Worm (Caenorhabditis elegans): ENCODE data around the gene pfd-5.

pfd-5 gene

DNA sequence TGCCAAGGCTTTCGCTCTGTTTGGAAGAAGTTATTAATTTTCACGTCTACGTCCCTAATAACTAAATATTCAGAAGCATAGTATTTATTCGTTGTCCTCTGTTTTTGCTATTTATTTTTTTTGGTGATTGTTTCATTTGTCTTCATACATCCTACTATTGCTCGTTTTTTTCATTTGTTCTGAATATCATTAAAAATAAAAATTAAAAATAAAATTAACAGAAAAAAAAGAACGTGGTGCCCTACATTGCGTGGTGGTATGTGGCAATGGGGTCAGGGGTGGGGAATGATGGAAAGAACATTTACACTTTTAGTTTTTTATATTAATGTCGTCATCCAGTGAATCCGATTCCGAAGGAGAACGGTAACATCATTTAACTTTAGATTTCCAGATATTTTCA lies 42.4 kb upstream of the pfd-5 start, which contains the start of gene ztf-31:
Gene ztf-31 (plus strand): TSS at position 301 of the 400 bp plus-strand sequence.
- TF ChIP-seq lin-38 (GFP tag; IDR thresholded peaks at IDR 0.05): no peak
- TF ChIP-seq lin-15B (tag; optimal IDR thresholded peaks at IDR 0.05): no peak
- no peak for TF ChIP-seq nhr-6 (tag; optimal IDR thresholded peaks at IDR 0.05)
- no peak for TF ChIP-seq Y105C5A.15 (GFP tag; IDR thresholded peaks at IDR 0.05)
- TF ChIP-seq nhr-42 (GFP tag; IDR thresholded peaks at IDR 0.05): no peak

DNA sequence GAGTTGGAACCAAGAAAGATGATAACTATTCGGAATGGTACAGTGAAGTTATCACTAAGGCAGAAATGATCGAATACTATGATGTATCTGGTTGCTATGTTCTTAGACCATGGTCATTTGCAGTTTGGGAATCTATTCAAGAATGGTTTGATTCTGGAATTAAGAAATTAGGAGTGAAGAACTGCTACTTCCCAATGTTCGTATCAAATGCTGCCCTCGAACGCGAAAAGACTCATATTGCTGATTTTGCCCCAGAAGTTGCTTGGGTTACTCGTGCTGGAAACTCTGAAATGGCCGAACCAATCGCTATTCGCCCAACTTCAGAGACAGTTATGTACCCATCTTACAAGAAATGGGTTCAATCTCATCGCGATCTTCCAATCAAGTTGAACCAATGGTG lies 40.7 kb upstream of the pfd-5 start:
- TF ChIP-seq nhr-28 (tag; optimal IDR thresholded peaks at IDR 0.05): no peak
- peak in 1 of 2 experiments; percentile 90 for TF ChIP-seq unc-62 (GFP tag; optimal IDR thresholded peaks at IDR 0.05 in 1 of 2)
- no peak for TF ChIP-seq unc-62 (tag; optimal IDR thresholded peaks at IDR 0.05)

DNA sequence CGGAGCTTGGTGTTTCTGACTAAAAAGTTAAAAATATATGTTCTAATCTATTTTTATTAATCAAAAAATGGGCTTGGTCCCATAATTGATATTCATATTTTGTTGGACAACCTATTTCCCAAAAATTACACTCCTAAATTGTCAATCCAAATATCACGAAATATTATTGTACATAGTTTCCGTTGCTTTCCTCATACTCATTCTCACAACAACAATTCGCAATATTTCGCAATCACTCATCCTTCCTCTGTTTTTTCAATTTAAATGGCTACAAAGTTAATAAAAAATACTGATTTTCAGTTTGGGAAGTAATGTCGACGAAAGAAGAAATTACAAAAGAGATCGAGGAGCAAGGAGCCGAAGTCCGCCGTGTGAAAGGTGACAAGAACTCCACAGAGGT lies 40.0 kb upstream of the pfd-5 start, which contains the start of gene pars-1:
Gene pars-1 (plus strand): TSS at position 301 of the 400 bp plus-strand sequence.
- TF ChIP-seq spr-3 (GFP tag; optimal IDR thresholded peaks at IDR 0.05) (no peak), egl-27 (tag; optimal IDR thresholded peaks at IDR 0.05) (no peak), zip-2 (tag; optimal IDR thresholded peaks at IDR 0.05) (peak; percentile 46)

DNA sequence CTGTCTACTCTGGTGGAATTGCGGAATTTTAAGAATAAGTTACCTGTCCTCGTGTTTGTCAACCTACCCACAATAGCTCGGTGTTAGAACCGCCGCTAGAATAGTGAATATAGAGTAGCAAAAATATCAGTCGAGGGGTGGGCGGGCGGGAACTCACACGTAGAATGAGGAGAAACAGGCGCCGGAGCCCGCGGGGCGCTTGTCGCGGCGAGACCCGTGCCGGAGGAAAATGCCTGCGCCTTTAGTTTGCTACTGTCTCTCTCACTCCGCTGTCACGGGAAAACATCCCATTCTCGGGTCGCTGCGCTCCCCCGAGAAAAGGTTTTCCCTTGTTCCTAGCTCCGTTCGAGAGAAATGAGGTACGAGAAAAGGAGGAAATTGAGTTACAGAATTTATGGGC lies 37.0 kb upstream of the pfd-5 start:
- TF ChIP-seq set-16 (GFP tag; IDR thresholded peaks at IDR 0.05): peak; percentile 85

DNA sequence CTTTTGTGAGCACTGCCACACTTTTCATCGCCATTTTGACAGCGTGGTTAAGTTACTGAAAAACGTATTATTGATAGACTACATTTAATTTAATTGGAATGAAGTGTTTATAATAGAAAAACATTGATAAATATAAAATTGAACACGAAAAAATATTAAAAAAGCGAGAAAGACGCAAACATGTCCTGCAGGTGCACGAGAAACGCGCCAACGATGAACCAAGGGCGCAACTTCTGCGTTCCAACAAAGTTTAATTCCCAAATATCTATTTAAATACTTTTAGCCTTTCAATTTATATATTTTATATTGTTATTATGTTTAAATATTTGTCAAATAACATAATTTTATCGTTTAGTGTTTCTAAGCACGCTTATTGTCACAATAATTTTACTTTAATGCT lies 35.5 kb upstream of the pfd-5 start, which contains the start of gene ndus-8:
Gene ndus-8 (minus strand): TSS at position 55 of the 400 bp plus-strand sequence.
- TF ChIP-seq snpc-1.2 (GFP tag; IDR thresholded peaks at IDR 0.05): no peak
- TF ChIP-seq pha-4 (GFP tag; IDR thresholded peaks at IDR 0.05): no peak
- TF ChIP-seq pha-4 (tag; optimal IDR thresholded peaks at IDR 0.05): peak; percentile 43
- peak in 1 of 2 experiments; percentile 89 for TF ChIP-seq lsy-2 (tag; optimal IDR thresholded peaks at IDR 0.05)
- TF ChIP-seq F10B5.3 (tag; optimal IDR thresholded peaks at IDR 0.05): no peak
- TF ChIP-seq madf-5 (GFP tag; IDR thresholded peaks at IDR 0.05): no peak
- TF ChIP-seq aha-1 (tag): peak; percentile 51
- TF ChIP-seq daf-12 (tag; optimal IDR thresholded peaks at IDR 0.05): no peak
- peak; percentile 44 for TF ChIP-seq rbr-2 (tag; optimal IDR thresholded peaks at IDR 0.05)
- peak; percentile 5 for TF ChIP-seq nhr-77 (tag; optimal IDR thresholded peaks at IDR 0.05)
- peak; percentile 35 for TF ChIP-seq hlh-30 (tag; optimal IDR thresholded peaks at IDR 0.05; ENCODE audit: insufficient read depth)
- peak; percentile 82 for TF ChIP-seq mes-2 (tag; optimal IDR thresholded peaks at IDR 0.05; ENCODE audit: poor library complexity, severe bottlenecking)
- TF ChIP-seq daf-16 (GFP tag; optimal IDR thresholded peaks at IDR 0.05): no peak
- peak; percentile 40 for TF ChIP-seq daf-16 (tag; optimal IDR thresholded peaks at IDR 0.05)
- TF ChIP-seq duxl-1 (tag; optimal IDR thresholded peaks at IDR 0.05; ENCODE audit: poor library complexity): peak; percentile 18
- TF ChIP-seq arid-1 (GFP tag; conservative IDR thresholded peaks at IDR 0.05): 0 out of 2 replicates have a peak, but pooled peaks have one; percentile 19
- TF ChIP-seq dve-1 (tag; optimal IDR thresholded peaks at IDR 0.05; ENCODE audit: insufficient read depth): peak; percentile 62
- no peak for TF ChIP-seq egl-43 (GFP tag; IDR thresholded peaks at IDR 0.05)
- TF ChIP-seq mep-1 (tag; optimal IDR thresholded peaks at IDR 0.05): peak; percentile 62
- no peak for TF ChIP-seq pqm-1 (tag; optimal IDR thresholded peaks at IDR 0.05)
- peak; percentile 60 for TF ChIP-seq lin-38 (GFP tag; IDR thresholded peaks at IDR 0.05)
- no peak for TF ChIP-seq ceh-32 (tag; optimal IDR thresholded peaks at IDR 0.05; ENCODE audit: poor library complexity)
- no peak for TF ChIP-seq tra-1 (GFP tag; IDR thresholded peaks at IDR 0.05)
- peak; percentile 78 for TF ChIP-seq dpl-1 (GFP tag; optimal IDR thresholded peaks at IDR 0.05)
- peak; percentile 39 for TF ChIP-seq hlh-11 (tag; optimal IDR thresholded peaks at IDR 0.05)
- TF ChIP-seq spr-3 (GFP tag; optimal IDR thresholded peaks at IDR 0.05): no peak
